Fruit fly (Drosophila melanogaster) whole organism, wandering third instar larva: ENCODE data around the gene AIF.

Experiments used
- Abd-B ChIP-seq: fragments of >200 bp; optimal IDR thresholded peaks from 2 replicates; lab custom pipeline; 2017; ENCODE audit warnings: missing biosample characterization, missing genetic modification characterization
- CG32264 ChIP-seq: fragments of 200-800 bp; sonication (Bioruptor generic); optimal IDR thresholded peaks from 2 replicates; lab custom pipeline; 2016; ENCODE audit warnings: missing biosample characterization, missing genetic modification characterization
- CG9705 ChIP-seq: fragments of 200-800 bp; sonication (Bioruptor generic); optimal IDR thresholded peaks from 2 replicates; lab custom pipeline; 2018; ENCODE audit warnings: missing biosample characterization, mild to moderate bottlenecking, missing genetic modification characterization
- CrebA ChIP-seq: fragments of 200-800 bp; sonication (Bioruptor generic); optimal IDR thresholded peaks from 2 replicates; lab custom pipeline; 2016; ENCODE audit warnings: missing biosample characterization, mild to moderate bottlenecking, missing genetic modification characterization, borderline replicate concordance
- Dfd ChIP-seq: fragments of >200 bp; optimal IDR thresholded peaks from 2 replicates; lab custom pipeline; 2017; ENCODE audit warnings: missing biosample characterization, missing genetic modification characterization
- Dif ChIP-seq: fragments of 200-275, 200-300 bp; sonication (Bioruptor generic); optimal IDR thresholded peaks from 2 replicates; lab custom pipeline; 2018; ENCODE audit warnings: missing biosample characterization, missing genetic modification characterization; ENCODE audit not compliant: partially characterized antibody
- GATAd ChIP-seq: sonication (Bioruptor generic); optimal IDR thresholded peaks from 2 replicates; lab custom pipeline; 2016; ENCODE audit warnings: missing biosample characterization, missing genetic modification characterization
- HLH106 ChIP-seq: fragments of 200-800 bp; optimal IDR thresholded peaks from 3 replicates; lab custom pipeline; 2019; ENCODE audit warnings: missing biosample characterization, mild to moderate bottlenecking, missing genetic modification characterization, moderate library complexity
- Hnf4 ChIP-seq: fragments of 200-800 bp; sonication (Bioruptor generic); optimal IDR thresholded peaks from 2 replicates; lab custom pipeline; 2016; ENCODE audit warnings: missing biosample characterization, mild to moderate bottlenecking, missing genetic modification characterization
- Hr78 ChIP-seq: fragments of >200 bp; optimal IDR thresholded peaks from 2 replicates; lab custom pipeline; 2017; ENCODE audit warnings: missing biosample characterization, missing genetic modification characterization
- Hr83 ChIP-seq: fragments of 200-300 bp; sonication (Bioruptor generic); optimal IDR thresholded peaks from 2 replicates; lab custom pipeline; 2016; ENCODE audit warnings: missing biosample characterization, mild to moderate bottlenecking, missing genetic modification characterization, moderate library complexity; ENCODE audit not compliant: poor library complexity, severe bottlenecking
- Jra ChIP-seq: sonication (Bioruptor generic); optimal IDR thresholded peaks from 2 replicates; lab custom pipeline; 2016; ENCODE audit warnings: missing biosample characterization, missing genetic modification characterization
- Mio ChIP-seq: sonication (Bioruptor generic); optimal IDR thresholded peaks from 2 replicates; lab custom pipeline; 2016; ENCODE audit warnings: missing biosample characterization, missing genetic modification characterization
- Myc ChIP-seq: fragments of >200 bp; optimal IDR thresholded peaks from 2 replicates; lab custom pipeline; 2017
- N ChIP-seq: fragments of >200 bp; optimal IDR thresholded peaks from 2 replicates; lab custom pipeline; 2018; ENCODE audit warnings: missing biosample characterization, missing external identifiers, missing genetic modification characterization
- OdsH ChIP-seq: fragments of 200-800 bp; sonication (Bioruptor generic); optimal IDR thresholded peaks from 2 replicates; lab custom pipeline; 2016; ENCODE audit warnings: missing biosample characterization, mild to moderate bottlenecking, missing genetic modification characterization
- Rel ChIP-seq, 2 experiments: fragments of 200-800 bp; sonication (Bioruptor generic) in 1 of 2; optimal IDR thresholded peaks; 2 replicates in 1 of 2; 3 replicates in 1 of 2; lab custom pipeline; 2016 to 2019; ENCODE audit warnings: mild to moderate bottlenecking in 2 of 2, missing biosample characterization in 2 of 2, missing genetic modification characterization in 2 of 2, moderate library complexity in 1 of 2
- Sp1 ChIP-seq: fragments of 200-800 bp; sonication (Bioruptor generic); optimal IDR thresholded peaks from 3 replicates; lab custom pipeline; 2019; ENCODE audit warnings: missing biosample characterization, mild to moderate bottlenecking, missing genetic modification characterization, moderate library complexity
- Vsx2 ChIP-seq: fragments of 200-300, 225-300 bp; sonication (Bioruptor generic); optimal IDR thresholded peaks from 2 replicates; lab custom pipeline; 2018; ENCODE audit warnings: missing biosample characterization, missing genetic modification characterization; ENCODE audit not compliant: partially characterized antibody
- br ChIP-seq: fragments of 200-800 bp; sonication (Bioruptor generic); optimal IDR thresholded peaks from 2 replicates; lab custom pipeline; 2016; ENCODE audit warnings: missing biosample characterization, missing genetic modification characterization
- brk ChIP-seq: fragments of 200-800 bp; sonication (Bioruptor generic); optimal IDR thresholded peaks from 2 replicates; lab custom pipeline; 2016; ENCODE audit warnings: missing biosample characterization, mild to moderate bottlenecking, missing genetic modification characterization
- dl ChIP-seq, 2 experiments: fragments of 175-275, 200-275 bp in 1 of 2; fragments of 200-275 bp in 1 of 2; sonication (Bioruptor generic); optimal IDR thresholded peaks; lab custom pipeline; 2018; ENCODE audit warnings: mild to moderate bottlenecking in 2 of 2, missing biosample characterization in 2 of 2, missing genetic modification characterization in 2 of 2, moderate library complexity in 2 of 2; ENCODE audit not compliant: partially characterized antibody in 2 of 2, insufficient read depth in 1 of 2
- dmrt93B ChIP-seq: fragments of 200-800 bp; sonication (Bioruptor generic); optimal IDR thresholded peaks from 2 replicates; lab custom pipeline; 2018; ENCODE audit warnings: missing biosample characterization, mild to moderate bottlenecking, missing genetic modification characterization
- dsf ChIP-seq: sonication (Bioruptor generic); optimal IDR thresholded peaks from 2 replicates; lab custom pipeline; 2016; ENCODE audit warnings: missing biosample characterization, missing genetic modification characterization, borderline replicate concordance
- ey ChIP-seq: fragments of 200-800 bp; sonication (Bioruptor generic); optimal IDR thresholded peaks from 2 replicates; lab custom pipeline; 2016; ENCODE audit warnings: missing biosample characterization, missing genetic modification characterization
- foxo ChIP-seq, 2 experiments: fragments of 200-800 bp; sonication (Bioruptor generic); optimal IDR thresholded peaks; 2 replicates in 1 of 2; 3 replicates in 1 of 2; lab custom pipeline; 2016 to 2017; ENCODE audit warnings: missing biosample characterization in 2 of 2, missing genetic modification characterization in 2 of 2
- fru ChIP-seq: fragments of 200-800 bp; sonication (Bioruptor generic); optimal IDR thresholded peaks from 3 replicates; lab custom pipeline; 2016; ENCODE audit warnings: missing biosample characterization, mild to moderate bottlenecking, missing genetic modification characterization
- h ChIP-seq: fragments of 200-800 bp; sonication (Bioruptor generic); optimal IDR thresholded peaks from 3 replicates; lab custom pipeline; 2016; ENCODE audit warnings: missing biosample characterization, mild to moderate bottlenecking, missing genetic modification characterization
- jim ChIP-seq: fragments of 175-275, 200-325 bp; sonication (Bioruptor generic); optimal IDR thresholded peaks from 2 replicates; lab custom pipeline; 2016; ENCODE audit warnings: missing biosample characterization, mild to moderate bottlenecking, missing genetic modification characterization
- lola ChIP-seq: fragments of >200 bp; optimal IDR thresholded peaks from 2 replicates; lab custom pipeline; 2017; ENCODE audit warnings: missing biosample characterization, missing genetic modification characterization
- pan ChIP-seq: fragments of >200 bp; optimal IDR thresholded peaks from 2 replicates; lab custom pipeline; 2017
- psq ChIP-seq: fragments of 200-800 bp; sonication (Bioruptor generic); optimal IDR thresholded peaks from 3 replicates; lab custom pipeline; 2017; ENCODE audit warnings: missing biosample characterization, mild to moderate bottlenecking, missing genetic modification characterization, moderate library complexity
- rgr ChIP-seq: fragments of 200-800 bp; sonication (Bioruptor generic); optimal IDR thresholded peaks from 3 replicates; lab custom pipeline; 2016; ENCODE audit warnings: missing biosample characterization, mild to moderate bottlenecking, missing genetic modification characterization
- sage ChIP-seq: fragments of 200-800 bp; sonication (Bioruptor generic); optimal IDR thresholded peaks from 2 replicates; lab custom pipeline; 2016; ENCODE audit warnings: missing biosample characterization, mild to moderate bottlenecking, missing genetic modification characterization
- sv ChIP-seq: fragments of 200-800 bp; sonication (Bioruptor generic); optimal IDR thresholded peaks from 3 replicates; lab custom pipeline; 2016; ENCODE audit warnings: missing biosample characterization, missing genetic modification characterization
- tai ChIP-seq: sonication (Bioruptor generic); optimal IDR thresholded peaks from 2 replicates; lab custom pipeline; 2016; ENCODE audit warnings: missing biosample characterization, missing genetic modification characterization
- usp ChIP-seq: fragments of >200 bp; optimal IDR thresholded peaks from 2 replicates; lab custom pipeline; 2017; ENCODE audit warnings: missing biosample characterization, missing genetic modification characterization
- woc ChIP-seq: sonication (Bioruptor generic); optimal IDR thresholded peaks from 2 replicates; lab custom pipeline; 2016; ENCODE audit warnings: missing biosample characterization, mild to moderate bottlenecking, missing genetic modification characterization

Gene AIF

dm6 chr2L:2144725-2145656 is 6.6 kb upstream of the AIF start, which contains the start of gene tho2:
Gene tho2 (minus strand): TSS chr2L:2145187.
- TF ChIP-seq Hr83 (GFP tag; lab: Kevin White, UChicago) (no peak), Hnf4 (GFP tag; lab: Kevin White, UChicago) (no peak), Vsx2 (GFP tag; lab: Kevin White, UChicago) (no peak), CrebA (GFP tag; lab: Kevin White, UChicago) (no peak), pan (lab: Kevin White, UChicago) (no peak), Sp1 (no peak), Dfd (GFP tag; lab: Kevin White, UChicago) (no peak), foxo (GFP tag; optimal IDR thresholded peaks at IDR 0.05; lab: Kevin White, UChicago) (no peak)
- TF ChIP-seq, all 38 proteins: peak for 0

dm6 chr2L:2147208-2147607 is 4.3 kb upstream of the AIF start, which contains the start of the genes CG11723 and Tbcd:
Gene CG11723 (minus strand): TSS chr2L:2147275.
Gene Tbcd (plus strand): TSS chr2L:2147518.
- no peak for TF ChIP-seq Hnf4 (GFP tag; lab: Kevin White, UChicago)
- no peak for TF ChIP-seq dl (GFP tag; optimal IDR thresholded peaks at IDR 0.05; lab: Kevin White, UChicago; ENCODE audit: insufficient read depth in 1 of 2, partially characterized antibody in 2 of 2)
- no peak for TF ChIP-seq Hr78 (GFP tag; lab: Kevin White, UChicago)
- TF ChIP-seq Rel (GFP tag; optimal IDR thresholded peaks at IDR 0.05; lab: Kevin White, UChicago), result no peak
- no peak for TF ChIP-seq Rel (tag; optimal IDR thresholded peaks at IDR 0.05; lab: Kevin White, UChicago)
- no peak for TF ChIP-seq br (GFP tag; lab: Kevin White, UChicago)
- TF ChIP-seq Abd-B (GFP tag; lab: Kevin White, UChicago), result no peak
- TF ChIP-seq foxo (GFP tag; optimal IDR thresholded peaks at IDR 0.05; lab: Kevin White, UChicago), result peak; percentile 60 to 92
- TF ChIP-seq Sp1, result peak; percentile 91
- TF ChIP-seq Hr83 (GFP tag; lab: Kevin White, UChicago), result peak; percentile 20
- peak; percentile 93 for TF ChIP-seq HLH106 (tag; lab: Kevin White, UChicago)
- no peak for TF ChIP-seq pan (lab: Kevin White, UChicago)
- no peak for TF ChIP-seq Vsx2 (GFP tag; lab: Kevin White, UChicago)
- peak; percentile 92 for TF ChIP-seq ey
- TF ChIP-seq CG32264 (GFP tag; lab: Kevin White, UChicago), result peak; percentile 75
- no peak for TF ChIP-seq fru (GFP tag; lab: Kevin White, UChicago)
- no peak for TF ChIP-seq tai (GFP tag; lab: Kevin White, UChicago)
- no peak for TF ChIP-seq usp (GFP tag; lab: Kevin White, UChicago)
- no peak for TF ChIP-seq brk
- TF ChIP-seq CG9705, result peak; percentile 81
- TF ChIP-seq Myc (lab: Kevin White, UChicago), result no peak
- TF ChIP-seq woc (GFP tag; lab: Kevin White, UChicago), result no peak
- TF ChIP-seq OdsH (GFP tag; lab: Kevin White, UChicago), result peak; percentile 88
- TF ChIP-seq Dfd (GFP tag; lab: Kevin White, UChicago), result no peak
- TF ChIP-seq lola (GFP tag; lab: Kevin White, UChicago), result no peak
- TF ChIP-seq Jra (GFP tag; lab: Kevin White, UChicago), result no peak
- peak; percentile 93 for TF ChIP-seq rgr
- TF ChIP-seq N (GFP tag; lab: Kevin White, UChicago), result no peak
- TF ChIP-seq GATAd (GFP tag; lab: Kevin White, UChicago), result peak; percentile 52
- TF ChIP-seq Mio, result no peak
- no peak for TF ChIP-seq h (GFP tag; lab: Kevin White, UChicago)
- TF ChIP-seq jim (GFP tag; lab: Kevin White, UChicago), result no peak
- TF ChIP-seq Dif (GFP tag; lab: Kevin White, UChicago), result peak; percentile 46
- TF ChIP-seq psq (GFP tag; lab: Kevin White, UChicago), result peak; percentile 75
- no peak for TF ChIP-seq CrebA (GFP tag; lab: Kevin White, UChicago)
- TF ChIP-seq sage (GFP tag; lab: Kevin White, UChicago), result no peak
- no peak for TF ChIP-seq dmrt93B (GFP tag; lab: Kevin White, UChicago)
- TF ChIP-seq dsf (GFP tag; lab: Kevin White, UChicago), result peak; percentile 66
- TF ChIP-seq sv (GFP tag; lab: Kevin White, UChicago), result peak; percentile 76
